Worm (Caenorhabditis elegans): ENCODE results near the gene gln-1.

- TF ChIP-seq hlh-1 (tag; optimal IDR thresholded peaks at IDR 0.05) (no peak), mep-1 (tag; optimal IDR thresholded peaks at IDR 0.05) (no peak), nhr-76 (tag; optimal IDR thresholded peaks at IDR 0.05) (no peak), zip-8 (tag; optimal IDR thresholded peaks at IDR 0.05) (no peak), nhr-237 (tag; optimal IDR thresholded peaks at IDR 0.05) (no peak), elt-1 (tag; optimal IDR thresholded peaks at IDR 0.05; ENCODE audit: borderline replicate concordance, insufficient read depth) (no peak), elt-3 (tag; optimal IDR thresholded peaks at IDR 0.05) (no peak), mab-5 (tag; optimal IDR thresholded peaks at IDR 0.05) (no peak), nhr-28 (tag; optimal IDR thresholded peaks at IDR 0.05) (no peak), pha-4 (tag; optimal IDR thresholded peaks at IDR 0.05) (no peak), unc-39 (tag; optimal IDR thresholded peaks at IDR 0.05) (no peak), unc-62 (GFP tag; optimal IDR thresholded peaks at IDR 0.05) (no peak)
Measured at ce11 chrX:6020782-6021181, 37.3 kb upstream of the gln-1 start.
